Worm (Caenorhabditis elegans) whole organism, early embryonic: ENCODE data around the gene srd-42.

ENCODE experiments used
- F13C5.2 ChIP-seq: sonication (generic microtip); optimal IDR thresholded peaks from 2 replicates; lab custom pipeline; 2017; ENCODE audit warnings: mild to moderate bottlenecking, missing genetic modification characterization, inconsistent platforms, missing compliant biosample characterization
- aly-1 ChIP-seq: sonication (generic microtip); optimal IDR thresholded peaks from 2 replicates; lab custom pipeline; 2016; ENCODE audit warnings: missing genetic modification characterization, missing compliant biosample characterization
- ama-1 ChIP-seq: fragments of 150-350 bp; optimal IDR thresholded peaks from 2 replicates; lab custom pipeline; 2014
- tbx-37 ChIP-seq: fragments of 200-800 bp; sonication (Bioruptor generic); conservative IDR thresholded peaks from 2 replicates; pipeline ENCODE4 v1.3.6; 2022; ENCODE audit warnings: missing genetic modification reagents, missing genetic modification characterization, missing compliant biosample characterization

ce11 chrX:13352164-13352563, 48.9 kb upstream of the srd-42 start:
- TF ChIP-seq F13C5.2 (tag; lab: Kevin White, UChicago) = no peak
- no peak for TF ChIP-seq tbx-37 (GFP tag; lab: Robert Waterston, UW)
- no peak for TF ChIP-seq aly-1 (tag; lab: Kevin White, UChicago)
- TF ChIP-seq ama-1 (lab: Kevin White, UChicago) = no peak
